Fruit fly (Drosophila melanogaster): ENCODE measurements around the gene Ir7a.
A peak's percentile ranks its signal among the peaks of the same experiment; 100 is the strongest.

Ir7a gene

DNA sequence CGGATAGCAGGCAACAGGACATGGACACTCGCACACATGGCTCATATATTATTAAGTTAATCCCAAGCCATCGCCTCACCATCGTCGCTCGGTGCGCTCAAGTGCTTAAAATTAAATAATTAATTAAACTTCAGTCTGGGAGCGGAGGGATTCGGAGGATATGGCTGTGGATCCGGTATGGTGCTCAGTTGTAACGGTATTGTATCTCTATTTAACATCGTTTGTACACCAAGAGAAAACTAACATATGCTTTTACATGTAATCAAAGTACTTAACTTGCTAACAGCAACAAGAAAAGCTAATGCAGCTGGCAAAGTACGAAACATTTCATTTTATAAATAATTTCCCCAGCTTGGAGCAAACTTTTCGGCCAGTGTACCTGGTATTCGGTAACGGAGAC is 26.3 kb downstream of the Ir7a start:
- TF ChIP-seq Ets65A (GFP tag) (peak; percentile 90), Sox102F (GFP tag; optimal IDR thresholded peaks at IDR 0.05) (peak; percentile 1), lab (GFP tag; optimal IDR thresholded peaks at IDR 0.05) (peak; percentile 18), CG18599 (GFP tag; optimal IDR thresholded peaks at IDR 0.05) (peak; percentile 6), CG2120 (GFP tag; optimal IDR thresholded peaks at IDR 0.05) (peak; percentile 11), NC2β (GFP tag; optimal IDR thresholded peaks at IDR 0.05) (no peak), CG11504 (tag; optimal IDR thresholded peaks at IDR 0.05) (peak; percentile 1), CG2116 (GFP tag; optimal IDR thresholded peaks at IDR 0.05) (no peak)

DNA sequence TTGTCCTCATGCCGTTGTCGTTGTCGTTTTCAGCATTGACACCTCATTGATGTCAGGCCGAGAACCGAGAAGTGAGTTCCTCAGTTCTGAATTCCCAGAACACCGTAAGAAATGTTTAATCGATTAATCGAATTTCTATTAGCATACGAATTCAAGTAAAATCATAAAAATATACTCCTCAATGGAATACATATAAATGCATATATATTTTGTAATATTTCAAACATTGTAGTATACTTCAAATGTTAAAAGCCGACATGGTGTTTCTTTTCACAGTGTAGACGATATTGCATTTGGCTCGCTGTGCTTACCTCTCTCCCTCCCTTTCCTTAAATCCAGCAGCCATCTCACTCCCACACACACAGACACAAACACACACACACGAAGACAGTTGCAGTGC is 36.3 kb downstream of the Ir7a start:
- TF ChIP-seq MESR4 (GFP tag; optimal IDR thresholded peaks at IDR 0.05), result no peak
- TF ChIP-seq pfk (GFP tag; optimal IDR thresholded peaks at IDR 0.05), result no peak
- TF ChIP-seq CG15073 (GFP tag; optimal IDR thresholded peaks at IDR 0.05), result no peak
- TF ChIP-seq oc (tag; optimal IDR thresholded peaks at IDR 0.05), result no peak
- TF ChIP-seq tx (GFP tag; optimal IDR thresholded peaks at IDR 0.05), result no peak
- no peak for TF ChIP-seq GATAe (GFP tag; conservative IDR thresholded peaks at IDR 0.05)
- TF ChIP-seq Hey (tag; optimal IDR thresholded peaks at IDR 0.05), result no peak
- peak; percentile 11 for TF ChIP-seq CG17359 (tag; optimal IDR thresholded peaks at IDR 0.05)
- no peak for TF ChIP-seq CG3847 (GFP tag; IDR thresholded peaks at IDR 0.05)
- TF ChIP-seq H15 (GFP tag; IDR thresholded peaks at IDR 0.05), result no peak
- TF ChIP-seq tup (GFP tag; optimal IDR thresholded peaks at IDR 0.05), result no peak
- peak; percentile 23 for TF ChIP-seq CG2678 (tag; optimal IDR thresholded peaks at IDR 0.05)
- peak; percentile 62 for TF ChIP-seq Blimp-1 (GFP tag; optimal IDR thresholded peaks at IDR 0.05)
- TF ChIP-seq jing (GFP tag; optimal IDR thresholded peaks at IDR 0.05), result no peak
- TF ChIP-seq CrebB (tag; optimal IDR thresholded peaks at IDR 0.05), result no peak
- TF ChIP-seq row (GFP tag; IDR thresholded peaks at IDR 0.05), result peak; percentile 25; the same call in 2 of the 3 replicates
- no peak for TF ChIP-seq CG1832 (GFP tag; optimal IDR thresholded peaks at IDR 0.05)
- TF ChIP-seq CG9727 (GFP tag; optimal IDR thresholded peaks at IDR 0.05), result peak; percentile 46
- no peak for TF ChIP-seq CG5245 (GFP tag; optimal IDR thresholded peaks at IDR 0.05)
- TF ChIP-seq gem (tag; optimal IDR thresholded peaks at IDR 0.05), result no peak
- TF ChIP-seq CG13287 (GFP tag; IDR thresholded peaks at IDR 0.05; ENCODE audit: partially characterized antibody), result no peak
- TF ChIP-seq CG18619 (GFP tag; optimal IDR thresholded peaks at IDR 0.05), result no peak
- TF ChIP-seq CG10979 (tag; optimal IDR thresholded peaks at IDR 0.05), result peak; percentile 75
- TF ChIP-seq CG14710 (tag; optimal IDR thresholded peaks at IDR 0.05), result peak; percentile 50
- no peak for TF ChIP-seq Hr78 (GFP tag; optimal IDR thresholded peaks at IDR 0.05)
- TF ChIP-seq CG4730 (GFP tag; IDR thresholded peaks at IDR 0.05), result no peak
- no peak for TF ChIP-seq hkb (optimal IDR thresholded peaks at IDR 0.05)
- no peak for TF ChIP-seq hkb (GFP tag; IDR thresholded peaks at IDR 0.05)
- peak; percentile 54 for TF ChIP-seq phol (tag; optimal IDR thresholded peaks at IDR 0.05)
- TF ChIP-seq sens (GFP tag), result peak; percentile 10
- TF ChIP-seq CG8359 (GFP tag; optimal IDR thresholded peaks at IDR 0.05; ENCODE audit: borderline replicate concordance), result no peak
- peak; percentile 47 for TF ChIP-seq fd96Cb (tag; optimal IDR thresholded peaks at IDR 0.05)
- TF ChIP-seq CG15514 (GFP tag; optimal IDR thresholded peaks at IDR 0.05), result no peak
- TF ChIP-seq lab (GFP tag; optimal IDR thresholded peaks at IDR 0.05), result peak; percentile 7
- no peak for TF ChIP-seq dimm (GFP tag; IDR thresholded peaks at IDR 0.05)
- peak; percentile 18 for TF ChIP-seq D19A (tag; optimal IDR thresholded peaks at IDR 0.05)
- peak; percentile 26 for TF ChIP-seq CG8388 (GFP tag; optimal IDR thresholded peaks at IDR 0.05)
- peak; percentile 41 for TF ChIP-seq CG10267 (tag; optimal IDR thresholded peaks at IDR 0.05)
- TF ChIP-seq sima (GFP tag; optimal IDR thresholded peaks at IDR 0.05), result no peak
- peak; percentile 63 for TF ChIP-seq zen (tag; optimal IDR thresholded peaks at IDR 0.05)
- TF ChIP-seq CG10959 (GFP tag; IDR thresholded peaks at IDR 0.05), result peak; percentile 23; the same call in 1 of the 2 replicates
- TF ChIP-seq trem (tag; optimal IDR thresholded peaks at IDR 0.05), result peak; percentile 38
